Worm (Caenorhabditis elegans): ENCODE measurements around the gene srxa-19.

The srxa-19 gene

ce11 chrV:10122670-10123069 is at the start of gene srxa-19:
Gene srxa-19 (minus strand): TSS chrV:10122770.
- no peak for TF ChIP-seq hif-1 (tag; optimal IDR thresholded peaks at IDR 0.05)
- TF ChIP-seq lin-15B (tag; optimal IDR thresholded peaks at IDR 0.05), result no peak
- no peak for TF ChIP-seq nhr-11 (tag; optimal IDR thresholded peaks at IDR 0.05)
- TF ChIP-seq ceh-44 (GFP tag; IDR thresholded peaks at IDR 0.05), result no peak
- no peak for TF ChIP-seq pha-4 (GFP tag; IDR thresholded peaks at IDR 0.05)
- TF ChIP-seq pha-4 (tag; optimal IDR thresholded peaks at IDR 0.05), result no peak
- no peak for TF ChIP-seq dmd-8 (GFP tag; IDR thresholded peaks at IDR 0.05)
- TF ChIP-seq zag-1 (tag; optimal IDR thresholded peaks at IDR 0.05), result no peak
- TF ChIP-seq cey-2 (tag; optimal IDR thresholded peaks at IDR 0.05; ENCODE audit: borderline replicate concordance, insufficient read depth), result no peak
- no peak for TF ChIP-seq ceh-28 (tag; optimal IDR thresholded peaks at IDR 0.05)
- TF ChIP-seq arid-1 (GFP tag; conservative IDR thresholded peaks at IDR 0.05), result no peak
- no peak for TF ChIP-seq lir-3 (tag; optimal IDR thresholded peaks at IDR 0.05)
- no peak for TF ChIP-seq unc-130 (GFP tag; optimal IDR thresholded peaks at IDR 0.05)
- TF ChIP-seq zfp-3 (GFP tag; conservative IDR thresholded peaks at IDR 0.05), result no peak
- no peak for TF ChIP-seq lin-38 (GFP tag; IDR thresholded peaks at IDR 0.05)
- TF ChIP-seq pqm-1 (tag; optimal IDR thresholded peaks at IDR 0.05), result no peak
- TF ChIP-seq nhr-42 (GFP tag; IDR thresholded peaks at IDR 0.05), result no peak
- TF ChIP-seq F37D6.2 (tag; optimal IDR thresholded peaks at IDR 0.05), result no peak
- TF ChIP-seq attf-4 (tag; optimal IDR thresholded peaks at IDR 0.05), result no peak

- TF ChIP-seq mep-1 (tag; optimal IDR thresholded peaks at IDR 0.05) (peak; percentile 49), nhr-25 (tag; optimal IDR thresholded peaks at IDR 0.05; ENCODE audit: borderline replicate concordance, insufficient read depth) (no peak), lin-13 (GFP tag; optimal IDR thresholded peaks at IDR 0.05) (peak; percentile 24), F44E2.7 (GFP tag; IDR thresholded peaks at IDR 0.05) (no peak), aly-2 (tag; optimal IDR thresholded peaks at IDR 0.05) (no peak), aha-1 (tag) (no peak), unc-39 (tag; optimal IDR thresholded peaks at IDR 0.05) (no peak), mdt-29 (GFP tag; IDR thresholded peaks at IDR 0.05) (no peak)
Measured at ce11 chrV:10168870-10169269, 46.3 kb upstream of the srxa-19 start.

DNA sequence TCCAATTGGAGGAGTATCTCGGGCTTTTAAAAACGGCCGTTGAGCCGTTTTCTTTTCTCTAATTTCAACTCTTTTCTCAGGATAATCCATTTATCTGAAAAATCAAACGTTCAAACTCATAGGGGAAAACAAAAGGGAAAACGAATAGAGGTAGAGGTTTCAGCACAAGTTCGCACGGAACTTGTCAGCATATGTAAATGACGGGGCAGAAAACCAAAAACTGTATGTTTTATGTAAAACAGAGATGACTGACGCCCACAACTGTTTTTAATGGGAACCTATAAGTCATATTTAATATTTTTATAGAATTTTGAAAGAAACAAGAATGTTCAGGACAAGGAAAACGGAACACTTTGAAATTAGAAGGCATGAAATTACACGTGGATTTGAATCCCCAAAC is 43.8 kb upstream of the srxa-19 start, which contains the start of gene C51E3.6:
Gene C51E3.6, minus strand, starts transcription at position 101 of the 400 bp plus-strand sequence.
- TF ChIP-seq nhr-10 (tag; optimal IDR thresholded peaks at IDR 0.05) (no peak), Y105C5A.15 (GFP tag; IDR thresholded peaks at IDR 0.05) (no peak), spr-1 (tag; optimal IDR thresholded peaks at IDR 0.05) (no peak), dmd-6 (GFP tag; IDR thresholded peaks at IDR 0.05) (no peak), Y5F2A.4 (GFP tag; optimal IDR thresholded peaks at IDR 0.05) (no peak), Y48G9A.11 (GFP tag; IDR thresholded peaks at IDR 0.05) (no peak), duxl-1 (tag; optimal IDR thresholded peaks at IDR 0.05; ENCODE audit: poor library complexity) (no peak), set-16 (GFP tag; IDR thresholded peaks at IDR 0.05) (no peak), lin-38 (GFP tag; IDR thresholded peaks at IDR 0.05) (no peak), T26A8.4 (GFP tag; IDR thresholded peaks at IDR 0.05) (no peak)

ce11 chrV:10160954-10161353 is 38.4 kb upstream of the srxa-19 start, which contains the start of gene C51E3.10:
Gene C51E3.10 (minus strand): TSS chrV:10161134.
- TF ChIP-seq nhr-10 (tag; optimal IDR thresholded peaks at IDR 0.05) (no peak), spr-3 (GFP tag; optimal IDR thresholded peaks at IDR 0.05) (no peak), mep-1 (tag; optimal IDR thresholded peaks at IDR 0.05) (peak; percentile 36), nhr-77 (tag; optimal IDR thresholded peaks at IDR 0.05) (peak; percentile 35), attf-4 (tag; optimal IDR thresholded peaks at IDR 0.05) (no peak), nhr-41 (GFP tag; IDR thresholded peaks at IDR 0.05) (no peak), dmd-6 (GFP tag; IDR thresholded peaks at IDR 0.05) (peak; percentile 95), dmd-8 (GFP tag; IDR thresholded peaks at IDR 0.05) (no peak), aha-1 (tag) (peak; percentile 73), tra-1 (GFP tag; IDR thresholded peaks at IDR 0.05) (peak; percentile 68; the same call in 1 of the 2 replicates), ama-1 (optimal IDR thresholded peaks at IDR 0.05) (no peak), hlh-11 (tag; optimal IDR thresholded peaks at IDR 0.05) (peak; percentile 80), nhr-28 (tag; optimal IDR thresholded peaks at IDR 0.05) (peak; percentile 88), mdt-29 (GFP tag; IDR thresholded peaks at IDR 0.05) (0 out of 2 replicates have a peak, but pooled peaks have one; percentile 32), ceh-20 (GFP tag; IDR thresholded peaks at IDR 0.05) (no peak), daf-16 (GFP tag; optimal IDR thresholded peaks at IDR 0.05) (no peak), daf-16 (tag; optimal IDR thresholded peaks at IDR 0.05) (peak; percentile 66), saeg-2 (GFP tag; IDR thresholded peaks at IDR 0.05) (no peak), zag-1 (tag; optimal IDR thresholded peaks at IDR 0.05) (no peak), nhr-42 (GFP tag; IDR thresholded peaks at IDR 0.05) (0 out of 2 replicates have a peak, but pooled peaks have one; percentile 50), pqm-1 (tag; optimal IDR thresholded peaks at IDR 0.05) (peak; percentile 93), lin-13 (GFP tag; optimal IDR thresholded peaks at IDR 0.05) (peak; percentile 16), arid-1 (GFP tag; conservative IDR thresholded peaks at IDR 0.05) (no peak)
